In genomic region chr3L:14055815-14056516, dm6 we compare ENCODE assay signal across 2 fruit fly cellular contexts.
A peak's percentile ranks its signal among the peaks of the same experiment; 100 is the strongest.
TF ChIP-seq lines count a peak whose summit lies in the region.

No protein-coding gene starts in this region.

TF ChIP-seq in whole organism, embryonic, 481 proteins besides CTCF, POLR2A, EP300 and RAD21 (continued from another document and continues in another):
- TF ChIP-seq Optix (GFP tag; IDR thresholded peaks at IDR 0.05; lab: Robert Waterston, UW) (no peak), CG15269 (tag; optimal IDR thresholded peaks at IDR 0.05; lab: Kevin White, UChicago) (no peak), CG15479 (GFP tag; optimal IDR thresholded peaks at IDR 0.05; lab: Kevin White, UChicago) (peak; percentile 70), odd (GFP tag; optimal IDR thresholded peaks at IDR 0.05; lab: Kevin White, UChicago) (no peak), CG18764 (GFP tag; optimal IDR thresholded peaks at IDR 0.05; lab: Kevin White, UChicago) (no peak), otp (GFP tag; IDR thresholded peaks at IDR 0.05; lab: Robert Waterston, UW) (0 out of 3 replicates have a peak, but pooled peaks have one; percentile 24), CG12942 (GFP tag; optimal IDR thresholded peaks at IDR 0.05; lab: Kevin White, UChicago) (no peak), ato (GFP tag; IDR thresholded peaks at IDR 0.05; lab: Robert Waterston, UW; ENCODE audit: partially characterized antibody) (no peak), CG14441 (GFP tag; IDR thresholded peaks at IDR 0.05; lab: Robert Waterston, UW) (no peak), CG11695 (GFP tag; IDR thresholded peaks at IDR 0.05; lab: Robert Waterston, UW) (no peak), fd102C (GFP tag; optimal IDR thresholded peaks at IDR 0.05; lab: Kevin White, UChicago) (no peak), CG16813 (GFP tag; IDR thresholded peaks at IDR 0.05; lab: Robert Waterston, UW; ENCODE audit: partially characterized antibody) (no peak), bbx (GFP tag; IDR thresholded peaks at IDR 0.05; lab: Robert Waterston, UW; ENCODE audit: partially characterized antibody) (no peak), CG13123 (GFP tag; optimal IDR thresholded peaks at IDR 0.05; lab: Kevin White, UChicago) (no peak), Adf1 (GFP tag; IDR thresholded peaks at IDR 0.05; lab: Robert Waterston, UW) (peak; percentile 35; the same call in 1 of the 2 replicates), Abd-B (GFP tag; optimal IDR thresholded peaks at IDR 0.05; lab: Kevin White, UChicago) (peak; percentile 25), slou (GFP tag; optimal IDR thresholded peaks at IDR 0.05; lab: Kevin White, UChicago) (no peak), CG2199 (GFP tag; IDR thresholded peaks at IDR 0.05; lab: Robert Waterston, UW) (peak; percentile 72; the same call in 1 of the 3 replicates), CG33557 (GFP tag; optimal IDR thresholded peaks at IDR 0.05; lab: Kevin White, UChicago) (no peak), Sox100B (GFP tag; optimal IDR thresholded peaks at IDR 0.05; lab: Kevin White, UChicago) (no peak), Myb (GFP tag; optimal IDR thresholded peaks at IDR 0.05; lab: Kevin White, UChicago) (no peak), CG15011 (GFP tag; optimal IDR thresholded peaks at IDR 0.05; lab: Kevin White, UChicago) (no peak), Dbx (GFP tag; IDR thresholded peaks at IDR 0.05; lab: Robert Waterston, UW) (0 out of 3 replicates have a peak, but pooled peaks have one; percentile 6), Hey (tag; optimal IDR thresholded peaks at IDR 0.05; lab: Kevin White, UChicago) (no peak), Nf-YA (GFP tag; IDR thresholded peaks at IDR 0.05; lab: Robert Waterston, UW) (no peak), CoRest (tag; optimal IDR thresholded peaks at IDR 0.05; lab: Kevin White, UChicago) (no peak), Spps (tag; optimal IDR thresholded peaks at IDR 0.05; lab: Kevin White, UChicago) (no peak), zen (tag; optimal IDR thresholded peaks at IDR 0.05; lab: Kevin White, UChicago) (peak; percentile 0), CG10321 (GFP tag; IDR thresholded peaks at IDR 0.05; lab: Robert Waterston, UW) (0 out of 2 replicates have a peak, but pooled peaks have one; percentile 26), oc (tag; optimal IDR thresholded peaks at IDR 0.05; lab: Kevin White, UChicago) (peak; percentile 68), CG10543 (GFP tag; optimal IDR thresholded peaks at IDR 0.05; lab: Kevin White, UChicago) (peak; percentile 80), Dll (GFP tag; IDR thresholded peaks at IDR 0.05; lab: Robert Waterston, UW; ENCODE audit: partially characterized antibody) (peak; percentile 19; the same call in 1 of the 4 replicates), Doc3 (GFP tag; IDR thresholded peaks at IDR 0.05; lab: Robert Waterston, UW; ENCODE audit: partially characterized antibody) (no peak), kay (GFP tag; optimal IDR thresholded peaks at IDR 0.05; lab: Kevin White, UChicago) (peak; percentile 82), CG7839 (tag; optimal IDR thresholded peaks at IDR 0.05; lab: Kevin White, UChicago) (no peak), CG12769 (tag; optimal IDR thresholded peaks at IDR 0.05; lab: Kevin White, UChicago) (peak; percentile 69), fd96Cb (tag; optimal IDR thresholded peaks at IDR 0.05; lab: Kevin White, UChicago) (no peak), Med (GFP tag; lab: Kevin White, UChicago) (peak; percentile 30), MBD-R2 (GFP tag; IDR thresholded peaks at IDR 0.05; lab: Robert Waterston, UW) (no peak), mld (GFP tag; IDR thresholded peaks at IDR 0.05; lab: Robert Waterston, UW; ENCODE audit: partially characterized antibody) (no peak), mirr (GFP tag; optimal IDR thresholded peaks at IDR 0.05; lab: Kevin White, UChicago) (peak; percentile 13), sd (tag; optimal IDR thresholded peaks at IDR 0.05; lab: Kevin White, UChicago) (peak; percentile 36), Awh (GFP tag; IDR thresholded peaks at IDR 0.05; lab: Robert Waterston, UW) (peak; percentile 67; the same call in 1 of the 2 replicates), Opbp (GFP tag; IDR thresholded peaks at IDR 0.05; lab: Robert Waterston, UW; ENCODE audit: partially characterized antibody) (0 out of 3 replicates have a peak, but pooled peaks have one; percentile 21), CG2120 (GFP tag; optimal IDR thresholded peaks at IDR 0.05; lab: Kevin White, UChicago) (no peak), CG8281 (tag; optimal IDR thresholded peaks at IDR 0.05; lab: Kevin White, UChicago) (peak; percentile 79), chinmo (GFP tag; IDR thresholded peaks at IDR 0.05; lab: Robert Waterston, UW; ENCODE audit: partially characterized antibody) (peak; percentile 86; the same call in 2 of the 4 replicates), Gsc (GFP tag; IDR thresholded peaks at IDR 0.05; lab: Robert Waterston, UW) (no peak), grau (tag; optimal IDR thresholded peaks at IDR 0.05; lab: Kevin White, UChicago) (no peak), h (optimal IDR thresholded peaks at IDR 0.05; lab: Kevin White, UChicago) (no peak), B-H2 (GFP tag; optimal IDR thresholded peaks at IDR 0.05; lab: Kevin White, UChicago) (peak; percentile 40), seq (GFP tag; IDR thresholded peaks at IDR 0.05; lab: Robert Waterston, UW) (no peak), tll (GFP tag; optimal IDR thresholded peaks at IDR 0.05; lab: Kevin White, UChicago) (no peak), ftz-f1 (GFP tag; optimal IDR thresholded peaks at IDR 0.05; lab: Kevin White, UChicago) (peak; percentile 70), lbe (GFP tag; optimal IDR thresholded peaks at IDR 0.05; lab: Kevin White, UChicago) (peak; percentile 2), CG5953 (GFP tag; IDR thresholded peaks at IDR 0.05; lab: Robert Waterston, UW) (0 out of 2 replicates have a peak, but pooled peaks have one; percentile 23), Atf6 (GFP tag; IDR thresholded peaks at IDR 0.05; lab: Robert Waterston, UW) (no peak), pros (GFP tag; optimal IDR thresholded peaks at IDR 0.05; lab: Kevin White, UChicago) (peak; percentile 58), gsb-n (tag; optimal IDR thresholded peaks at IDR 0.05; lab: Kevin White, UChicago) (peak; percentile 96), CG1832 (GFP tag; optimal IDR thresholded peaks at IDR 0.05; lab: Kevin White, UChicago) (peak; percentile 85), CG10209 (GFP tag; optimal IDR thresholded peaks at IDR 0.05; lab: Kevin White, UChicago) (peak; percentile 45), sug (tag; optimal IDR thresholded peaks at IDR 0.05; lab: Kevin White, UChicago) (peak; percentile 50), gem (tag; optimal IDR thresholded peaks at IDR 0.05; lab: Kevin White, UChicago) (no peak), Vsx1 (GFP tag; optimal IDR thresholded peaks at IDR 0.05; lab: Kevin White, UChicago) (peak; percentile 3)

TF ChIP-seq in whole organism, prepupa, 60 proteins besides CTCF, POLR2A, EP300 and RAD21 (continued from another document):
- TF ChIP-seq Sox15 (GFP tag; optimal IDR thresholded peaks at IDR 0.05; lab: Kevin White, UChicago) (no peak), Met (GFP tag; optimal IDR thresholded peaks at IDR 0.05; lab: Kevin White, UChicago) (peak; percentile 28), CG11902 (GFP tag; optimal IDR thresholded peaks at IDR 0.05; lab: Kevin White, UChicago) (no peak), pdm3 (GFP tag; optimal IDR thresholded peaks at IDR 0.05; lab: Kevin White, UChicago) (peak; percentile 3), lz (GFP tag; optimal IDR thresholded peaks at IDR 0.05; lab: Kevin White, UChicago) (peak; percentile 10), spab (GFP tag; optimal IDR thresholded peaks at IDR 0.05; lab: Kevin White, UChicago) (no peak), dsx (GFP tag; optimal IDR thresholded peaks at IDR 0.05; lab: Kevin White, UChicago; ENCODE audit: poor library complexity, severe bottlenecking) (no peak)
TF ChIP-seq in whole organism, prepupa: peak in this region for 15.
